Fruit fly (Drosophila melanogaster) whole organism, embryonic: ENCODE results near the gene swa.
A peak's percentile ranks its signal among the peaks of the same experiment; 100 is the strongest.

ENCODE experiments used
- CG10543 ChIP-seq: fragments of 200-800 bp; sonication (Bioruptor generic); optimal IDR thresholded peaks from 3 replicates; lab custom pipeline; 2017; ENCODE audit warnings: missing biosample characterization, mild to moderate bottlenecking, missing genetic modification characterization, moderate library complexity
- CG10565 ChIP-seq: fragments of 200-800 bp; sonication (Bioruptor generic); optimal IDR thresholded peaks from 3 replicates; lab custom pipeline; 2016; ENCODE audit warnings: missing biosample characterization, mild to moderate bottlenecking, missing genetic modification characterization
- CG11504 ChIP-seq: fragments of 200-800 bp; sonication (Bioruptor generic); optimal IDR thresholded peaks from 3 replicates; lab custom pipeline; 2019; ENCODE audit warnings: missing biosample characterization, mild to moderate bottlenecking, missing genetic modification characterization, moderate library complexity
- CG11695 ChIP-seq: fragments of 200-800 bp; sonication (Bioruptor generic); IDR thresholded peaks from 3 replicates; pipeline ENCODE4 v1.3.6; 2022; ENCODE audit warnings: missing biosample characterization, missing genetic modification characterization
- CG12299 ChIP-seq: fragments of 200-800 bp; sonication (Bioruptor generic); optimal IDR thresholded peaks from 2 replicates; lab custom pipeline; 2018; ENCODE audit warnings: missing biosample characterization, mild to moderate bottlenecking, missing genetic modification characterization
- CG17186 ChIP-seq: fragments of 200-800 bp; sonication (Bioruptor generic); optimal IDR thresholded peaks from 3 replicates; lab custom pipeline; 2017; ENCODE audit warnings: missing biosample characterization, missing genetic modification reagents, missing genetic modification characterization
- CG2199 ChIP-seq: fragments of 200-800 bp; sonication (Bioruptor generic); IDR thresholded peaks from 3 replicates; pipeline ENCODE4 v1.3.6; 2022; ENCODE audit warnings: missing biosample characterization, missing genetic modification characterization
- CG2678 ChIP-seq: fragments of 200-800 bp; sonication (Bioruptor generic); optimal IDR thresholded peaks from 3 replicates; lab custom pipeline; 2019; ENCODE audit warnings: missing biosample characterization, mild to moderate bottlenecking, missing genetic modification characterization, moderate library complexity
- CG31224 ChIP-seq: fragments of 200-800 bp; sonication (Bioruptor generic); IDR thresholded peaks from 2 replicates; pipeline ENCODE4 v1.3.6; 2022; ENCODE audit warnings: missing biosample characterization, missing genetic modification characterization
- CG32767 ChIP-seq: fragments of 200-800 bp; sonication (Bioruptor generic); IDR thresholded peaks from 2 replicates; pipeline ENCODE4 v1.3.6; 2022; ENCODE audit warnings: missing biosample characterization, missing genetic modification characterization
- CG3281 ChIP-seq: fragments of 200-800 bp; sonication (Bioruptor generic); optimal IDR thresholded peaks from 3 replicates; lab custom pipeline; 2017; ENCODE audit warnings: missing biosample characterization, mild to moderate bottlenecking, missing genetic modification characterization
- CG34376 ChIP-seq: fragments of 200-800 bp; sonication (Bioruptor generic); optimal IDR thresholded peaks from 2 replicates; lab custom pipeline; 2018; ENCODE audit warnings: missing biosample characterization, mild to moderate bottlenecking, missing genetic modification characterization
- CG4424 ChIP-seq: fragments of 200-800 bp; sonication (Bioruptor generic); optimal IDR thresholded peaks from 3 replicates; lab custom pipeline; 2016; ENCODE audit warnings: missing biosample characterization, missing genetic modification characterization
- CG5180 ChIP-seq: fragments of 200-800 bp; sonication (Bioruptor generic); optimal IDR thresholded peaks from 3 replicates; lab custom pipeline; 2017; ENCODE audit warnings: missing biosample characterization, missing genetic modification characterization, mild to moderate bottlenecking, moderate library complexity, missing genetic modification reagents
- CG7556 ChIP-seq: fragments of 200-800 bp; sonication (Bioruptor generic); optimal IDR thresholded peaks from 2 replicates; lab custom pipeline; 2017; ENCODE audit warnings: missing biosample characterization, mild to moderate bottlenecking, missing genetic modification characterization
- CG7839 ChIP-seq: fragments of 200-800 bp; sonication (Bioruptor generic); optimal IDR thresholded peaks from 3 replicates; lab custom pipeline; 2018; ENCODE audit warnings: missing biosample characterization, mild to moderate bottlenecking, missing genetic modification characterization, moderate library complexity
- CG7987 ChIP-seq: fragments of 200-800 bp; sonication (Bioruptor generic); optimal IDR thresholded peaks from 2 replicates; lab custom pipeline; 2018; ENCODE audit warnings: missing biosample characterization, mild to moderate bottlenecking, missing genetic modification characterization, moderate library complexity
- CG8290 ChIP-seq, 3 experiments: fragments of 200-800 bp; sonication (Bioruptor generic); optimal IDR thresholded peaks; 2 replicates each; lab custom pipeline; 2016 to 2019; ENCODE audit warnings: missing biosample characterization in 3 of 3, missing genetic modification characterization in 3 of 3, mild to moderate bottlenecking in 2 of 3, moderate library complexity in 1 of 3
- CG8388 ChIP-seq: fragments of 200-800 bp; sonication (Bioruptor generic); optimal IDR thresholded peaks from 2 replicates; lab custom pipeline; 2019; ENCODE audit warnings: missing biosample characterization, mild to moderate bottlenecking, missing genetic modification characterization, moderate library complexity
- CG9932 ChIP-seq: fragments of 200-800 bp; sonication (Bioruptor generic); IDR thresholded peaks from 2 replicates; pipeline ENCODE4 v1.3.6; 2022; ENCODE audit warnings: missing biosample characterization, missing genetic modification characterization
- Fer2 ChIP-seq: fragments of 200-800 bp; sonication (Bioruptor generic); optimal IDR thresholded peaks from 2 replicates; lab custom pipeline; 2018; ENCODE audit warnings: missing biosample characterization, mild to moderate bottlenecking, missing genetic modification characterization, moderate library complexity
- Hand ChIP-seq: fragments of 200-800 bp; sonication (Bioruptor generic); optimal IDR thresholded peaks from 2 replicates; lab custom pipeline; 2017; ENCODE audit warnings: mild to moderate bottlenecking, missing biosample characterization, missing genetic modification reagents, missing genetic modification characterization
- HmgZ ChIP-seq: fragments of 200-800 bp; sonication (Bioruptor generic); optimal IDR thresholded peaks from 2 replicates; lab custom pipeline; 2018; ENCODE audit warnings: missing biosample characterization, mild to moderate bottlenecking, missing genetic modification characterization
- Hr78 ChIP-seq, 2 experiments: fragments of 200-800 bp in 1 of 2; fragments of >200 bp in 1 of 2; sonication (Bioruptor generic) in 1 of 2; optimal IDR thresholded peaks; 2 replicates each; lab custom pipeline; 2017 to 2019; ENCODE audit warnings: missing biosample characterization in 2 of 2, missing genetic modification characterization in 2 of 2, mild to moderate bottlenecking in 1 of 2, moderate library complexity in 1 of 2
- Meics ChIP-seq: fragments of 200-800 bp; sonication (Bioruptor generic); optimal IDR thresholded peaks from 2 replicates; lab custom pipeline; 2017; ENCODE audit warnings: missing biosample characterization, mild to moderate bottlenecking, missing genetic modification characterization
- Mes4 ChIP-seq: fragments of 200-800 bp; sonication (Bioruptor generic); optimal IDR thresholded peaks from 2 replicates; lab custom pipeline; 2016; ENCODE audit warnings: missing biosample characterization, missing genetic modification characterization
- Optix ChIP-seq: fragments of 200-800 bp; sonication (Bioruptor generic); IDR thresholded peaks from 3 replicates; pipeline ENCODE4 v1.3.6; 2022; ENCODE audit warnings: missing biosample characterization, missing genetic modification characterization
- Pdp1 ChIP-seq, 2 experiments: fragments of 200-800 bp; sonication (Bioruptor generic); optimal IDR thresholded peaks; 3 replicates each; lab custom pipeline; 2016; ENCODE audit warnings: missing biosample characterization in 2 of 2, missing genetic modification characterization in 2 of 2, mild to moderate bottlenecking in 1 of 2, moderate library complexity in 1 of 2
- Spps ChIP-seq: fragments of 200-800 bp; sonication (Bioruptor generic); optimal IDR thresholded peaks from 2 replicates; lab custom pipeline; 2018; ENCODE audit warnings: missing biosample characterization, mild to moderate bottlenecking, missing genetic modification characterization
- bab2 ChIP-seq: fragments of 200-800 bp; sonication (Bioruptor generic); optimal IDR thresholded peaks from 2 replicates; lab custom pipeline; 2016; ENCODE audit warnings: missing biosample characterization, missing genetic modification characterization
- crol ChIP-seq: fragments of 200-800 bp; sonication (Bioruptor generic); IDR thresholded peaks from 2 replicates; pipeline ENCODE4 v1.3.6; 2022; ENCODE audit warnings: missing biosample characterization, missing genetic modification characterization
- cwo ChIP-seq: fragments of 200-800 bp; sonication (Bioruptor generic); optimal IDR thresholded peaks from 3 replicates; lab custom pipeline; 2017; ENCODE audit warnings: missing biosample characterization, missing genetic modification characterization, mild to moderate bottlenecking, moderate library complexity, missing genetic modification reagents
- dm ChIP-seq: fragments of 200-800 bp; sonication (Bioruptor generic); optimal IDR thresholded peaks from 3 replicates; lab custom pipeline; 2016; ENCODE audit warnings: missing biosample characterization, missing genetic modification characterization
- exex ChIP-seq: fragments of 200-800 bp; sonication (Bioruptor generic); optimal IDR thresholded peaks from 4 replicates; lab custom pipeline; 2018; ENCODE audit warnings: missing biosample characterization, mild to moderate bottlenecking, missing genetic modification characterization, moderate library complexity
- lab ChIP-seq: fragments of 200-800 bp; sonication (Bioruptor generic); optimal IDR thresholded peaks from 3 replicates; lab custom pipeline; 2017; ENCODE audit warnings: missing biosample characterization, missing genetic modification characterization, mild to moderate bottlenecking, moderate library complexity, missing genetic modification reagents
- mirr ChIP-seq: fragments of 200-800 bp; sonication (Bioruptor generic); optimal IDR thresholded peaks from 3 replicates; lab custom pipeline; 2018; ENCODE audit warnings: missing biosample characterization, mild to moderate bottlenecking, missing genetic modification characterization
- oc ChIP-seq: fragments of 200-800 bp; sonication (Bioruptor generic); optimal IDR thresholded peaks from 2 replicates; lab custom pipeline; 2018; ENCODE audit warnings: missing biosample characterization, mild to moderate bottlenecking, missing genetic modification characterization, moderate library complexity
- pzg ChIP-seq: fragments of 200-800 bp; sonication (Bioruptor generic); optimal IDR thresholded peaks from 3 replicates; lab custom pipeline; 2018; ENCODE audit warnings: missing biosample characterization, mild to moderate bottlenecking, missing genetic modification characterization, moderate library complexity
- rib ChIP-seq: fragments of 200-800 bp; sonication (Bioruptor generic); IDR thresholded peaks from 2 replicates; pipeline ENCODE4 v1.3.6; 2022; ENCODE audit warnings: missing biosample characterization, missing genetic modification characterization
- run ChIP-seq: fragments of 200-800 bp; sonication (Bioruptor generic); optimal IDR thresholded peaks from 3 replicates; lab custom pipeline; 2018; ENCODE audit warnings: missing biosample characterization, mild to moderate bottlenecking, missing genetic modification characterization
- sd ChIP-seq: fragments of 200-800 bp; sonication (Bioruptor generic); optimal IDR thresholded peaks from 3 replicates; lab custom pipeline; 2018; ENCODE audit warnings: missing biosample characterization, mild to moderate bottlenecking, missing genetic modification characterization, moderate library complexity
- sens ChIP-seq: fragments of 200-800 bp; sonication (Bioruptor generic); peaks from one replicate; lab custom pipeline; 2016; ENCODE audit warnings: missing biosample characterization, missing genetic modification characterization
- sr ChIP-seq: fragments of 200-800 bp; sonication (Bioruptor generic); IDR thresholded peaks from 3 replicates; pipeline ENCODE4 v1.3.6; 2022; ENCODE audit warnings: missing biosample characterization, missing genetic modification characterization
- sug ChIP-seq: fragments of 200-800 bp; optimal IDR thresholded peaks from 2 replicates; lab custom pipeline; 2019; ENCODE audit warnings: missing biosample characterization, mild to moderate bottlenecking, missing genetic modification characterization, moderate library complexity
- unc-4 ChIP-seq: fragments of 200-800 bp; sonication (Bioruptor generic); IDR thresholded peaks from 2 replicates; pipeline ENCODE4 v1.3.6; 2022; ENCODE audit warnings: missing biosample characterization, missing genetic modification characterization; ENCODE audit not compliant: partially characterized antibody
- wor ChIP-seq: fragments of 200-800 bp; sonication (Bioruptor generic); IDR thresholded peaks from 2 replicates; pipeline ENCODE4 v1.3.6; 2022; ENCODE audit warnings: missing biosample characterization, missing genetic modification characterization

The swa gene

DNA sequence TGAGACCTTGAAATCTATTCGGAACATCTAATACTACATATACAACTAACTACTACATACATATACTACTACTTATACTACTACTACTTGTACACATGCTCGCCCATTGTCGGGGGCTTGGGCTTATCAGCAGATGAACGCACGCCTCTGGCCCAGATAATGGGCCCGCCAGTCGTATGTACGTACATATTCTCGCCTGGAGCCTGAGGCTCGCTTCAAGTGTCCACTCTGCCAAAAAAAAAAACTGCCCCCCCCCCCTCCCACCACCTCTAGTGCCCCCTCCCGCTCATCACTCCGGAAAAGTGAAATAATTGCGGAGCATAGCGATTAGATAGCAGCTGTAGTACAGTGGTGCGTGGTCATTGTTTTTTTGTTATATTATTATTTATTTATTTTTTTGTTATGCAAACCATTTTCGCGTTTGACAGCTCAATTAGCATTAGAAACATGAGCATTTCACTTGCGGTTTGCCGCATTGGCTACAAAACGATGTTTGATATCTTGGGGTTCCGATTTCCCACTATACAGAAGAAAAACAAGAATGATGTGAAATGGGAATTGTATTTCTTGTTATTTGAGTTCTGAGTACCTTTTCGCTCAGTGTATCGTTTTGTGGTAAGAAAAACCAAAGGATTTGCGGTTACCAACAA, 8.6 kb downstream of the swa start (continued):
- TF ChIP-seq wor (no peak), crol (GFP tag; lab: Robert Waterston, UW) (peak; percentile 95), CG10565 (GFP tag; lab: Kevin White, UChicago) (no peak), CG7556 (GFP tag; lab: Kevin White, UChicago) (peak; percentile 17), bab2 (GFP tag; lab: Kevin White, UChicago) (no peak), run (tag; lab: Kevin White, UChicago) (no peak), CG9932 (GFP tag; lab: Robert Waterston, UW) (0 out of 2 replicates have a peak, but pooled peaks have one; percentile 25), CG17186 (GFP tag; lab: Kevin White, UChicago) (no peak), CG7987 (GFP tag; lab: Kevin White, UChicago) (no peak), CG5180 (GFP tag; lab: Kevin White, UChicago) (no peak), CG32767 (GFP tag; lab: Robert Waterston, UW) (no peak), Spps (tag; lab: Kevin White, UChicago) (no peak), CG7839 (tag; lab: Kevin White, UChicago) (peak; percentile 38), CG8388 (GFP tag; lab: Kevin White, UChicago) (no peak), Fer2 (no peak), Pdp1 (GFP tag; optimal IDR thresholded peaks at IDR 0.05; lab: Kevin White, UChicago) (peak in 1 of 2 experiments; percentile 15), CG4424 (no peak), Hand (GFP tag; lab: Kevin White, UChicago) (no peak), dm (GFP tag; lab: Kevin White, UChicago) (no peak), Meics (peak; percentile 32), Mes4 (GFP tag; lab: Kevin White, UChicago) (no peak), Optix (GFP tag; lab: Robert Waterston, UW) (0 out of 3 replicates have a peak, but pooled peaks have one; percentile 25), unc-4 (GFP tag; lab: Robert Waterston, UW) (no peak)

dm6 chrX:6355090-6355679, 10.3 kb downstream of the swa start:
- TF ChIP-seq lab (GFP tag; lab: Kevin White, UChicago) (peak; percentile 34), sr (no peak), CG2678 (tag; lab: Kevin White, UChicago) (peak; percentile 6), rib (peak; percentile 9; the same call in 1 of the 2 replicates), Hr78 (GFP tag; optimal IDR thresholded peaks at IDR 0.05; lab: Kevin White, UChicago) (no peak), Meics (no peak), sd (tag; lab: Kevin White, UChicago) (peak; percentile 46), CG11695 (no peak), HmgZ (tag; lab: Kevin White, UChicago) (peak; percentile 12), CG3281 (GFP tag; lab: Kevin White, UChicago) (peak; percentile 6), CG2199 (GFP tag; lab: Robert Waterston, UW) (no peak), CG10543 (GFP tag; lab: Kevin White, UChicago) (peak; percentile 39), sug (tag; lab: Kevin White, UChicago) (peak; percentile 99), CG34376 (GFP tag; lab: Kevin White, UChicago) (peak; percentile 55), Pdp1 (GFP tag; optimal IDR thresholded peaks at IDR 0.05; lab: Kevin White, UChicago) (peak in 1 of 2 experiments; percentile 73), sens (GFP tag; lab: Kevin White, UChicago) (peak; percentile 41), oc (tag; lab: Kevin White, UChicago) (no peak), CG31224 (GFP tag; lab: Robert Waterston, UW) (peak; percentile 11; the same call in 1 of the 2 replicates), mirr (GFP tag; lab: Kevin White, UChicago) (peak; percentile 86), exex (peak; percentile 65), CG11504 (tag; lab: Kevin White, UChicago) (no peak), CG8290 (GFP tag; optimal IDR thresholded peaks at IDR 0.05; lab: Kevin White, UChicago) (no peak), CG8290 (tag; optimal IDR thresholded peaks at IDR 0.05; lab: Kevin White, UChicago) (peak in 1 of 2 experiments; percentile 4), cwo (GFP tag; lab: Kevin White, UChicago) (peak; percentile 70), CG12299 (no peak), pzg (no peak)
